Fruit fly (Drosophila melanogaster): ENCODE results near the gene CG3556.

The CG3556 gene

DNA sequence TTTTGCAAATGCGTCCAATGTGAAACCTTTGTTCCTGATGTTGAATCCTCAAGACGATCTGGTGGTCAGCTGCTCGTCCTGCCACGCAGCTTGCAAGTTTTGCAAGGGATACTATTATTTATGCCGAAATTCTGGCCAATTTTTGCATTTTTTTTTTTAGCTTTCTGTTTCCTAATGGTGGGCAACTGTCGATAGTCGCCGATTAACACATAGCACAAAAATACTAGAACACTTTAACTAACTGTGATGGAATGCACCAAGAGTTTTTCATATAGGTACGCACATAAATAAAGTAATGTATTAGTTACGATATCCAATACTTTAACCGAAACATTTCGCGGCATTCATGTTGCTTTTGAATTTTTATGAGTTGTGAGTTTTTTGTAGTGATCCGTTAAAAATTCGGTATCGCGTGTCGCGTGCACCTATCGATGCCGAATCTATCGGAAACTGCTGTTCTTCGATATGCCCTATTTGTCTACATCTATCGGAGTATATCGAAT, 10.4 kb downstream of the CG3556 start, which contains the start of the genes rb and CHOp24:
TSS of gene rb (minus strand) at position 197 of the 503 bp plus-strand sequence.
TSS of gene CHOp24 (plus strand) at position 479 of the 503 bp plus-strand sequence.
- TF ChIP-seq HLH106 (tag; optimal IDR thresholded peaks at IDR 0.05) (peak; percentile 43), sv (GFP tag; optimal IDR thresholded peaks at IDR 0.05) (no peak), Jra (GFP tag; optimal IDR thresholded peaks at IDR 0.05) (peak; percentile 65), psq (GFP tag; optimal IDR thresholded peaks at IDR 0.05) (peak; percentile 14), Sp1 (GFP tag; optimal IDR thresholded peaks at IDR 0.05) (peak; percentile 45), CG9705 (GFP tag; optimal IDR thresholded peaks at IDR 0.05) (peak; percentile 24)

DNA sequence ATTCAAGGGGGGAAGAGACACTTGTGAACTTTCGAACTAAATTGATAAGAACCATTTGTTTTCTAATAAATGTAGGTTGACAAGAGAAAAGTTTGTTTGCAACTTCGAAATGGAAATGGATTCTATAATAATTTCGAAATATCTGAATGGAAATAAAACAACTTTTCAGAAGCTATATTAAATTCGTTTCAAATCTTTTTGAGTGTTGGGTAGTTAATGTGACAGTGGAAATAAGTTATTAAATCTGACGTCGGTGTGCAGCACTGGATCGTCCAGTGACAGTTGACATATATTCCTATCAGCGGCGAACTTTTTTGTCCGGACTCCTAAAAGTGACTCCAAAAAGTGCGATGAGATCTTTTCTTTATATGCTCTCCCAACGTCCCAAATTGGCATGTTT, 12.3 kb downstream of the CG3556 start, which contains the start of gene CG3568:
TSS of gene CG3568 (plus strand) at position 278 of the 400 bp plus-strand sequence.
- TF ChIP-seq foxo (GFP tag; optimal IDR thresholded peaks at IDR 0.05) (no peak), N (GFP tag; optimal IDR thresholded peaks at IDR 0.05) (no peak), Hr83 (GFP tag; optimal IDR thresholded peaks at IDR 0.05; ENCODE audit: poor library complexity, severe bottlenecking) (no peak), brk (GFP tag; optimal IDR thresholded peaks at IDR 0.05) (no peak), h (GFP tag; optimal IDR thresholded peaks at IDR 0.05) (no peak), Myc (optimal IDR thresholded peaks at IDR 0.05) (no peak)

DNA sequence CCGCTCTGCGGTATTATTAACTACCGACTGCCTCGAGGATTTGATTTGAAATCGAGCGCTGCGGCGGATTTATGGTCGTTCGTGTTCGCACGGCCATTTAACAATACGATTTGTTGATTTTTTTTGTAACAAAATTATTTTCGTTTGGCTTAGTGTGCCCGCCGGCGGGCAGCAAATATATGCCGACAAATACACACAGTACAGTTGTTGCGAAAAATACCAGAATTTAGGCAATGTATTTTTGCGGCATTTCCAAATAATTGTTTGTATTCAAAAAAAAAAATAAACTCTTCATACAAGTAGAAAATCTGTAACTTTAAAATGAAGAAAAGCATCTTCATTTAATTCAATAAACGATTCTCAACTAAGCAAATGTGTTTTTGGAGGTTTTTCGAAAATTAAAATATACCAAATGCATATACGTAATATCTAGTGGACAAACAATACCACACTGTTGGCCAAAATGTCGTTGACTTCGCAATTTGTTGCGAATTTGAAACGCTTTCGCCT, 18.6 kb downstream of the CG3556 start, which contains the start of the genes Usf and CG15912:
TSS of gene Usf (minus strand) at position 184 of the 510 bp plus-strand sequence.
TSS of gene CG15912 (plus strand) at position 460 of the 510 bp plus-strand sequence.
- TF ChIP-seq usp (GFP tag; optimal IDR thresholded peaks at IDR 0.05) (no peak), rgr (GFP tag; optimal IDR thresholded peaks at IDR 0.05) (peak; percentile 72)

- TF ChIP-seq dmrt93B (GFP tag; optimal IDR thresholded peaks at IDR 0.05) (no peak), rgr (GFP tag; optimal IDR thresholded peaks at IDR 0.05) (peak; percentile 99)
Measured at dm6 chrX:4551717-4552116, 21.7 kb downstream of the CG3556 start, which contains the start of the genes CG11436 and CG3527. TSS of gene CG11436 (minus strand) at chrX:4551878. TSS of gene CG3527 (plus strand) at chrX:4551973.

DNA sequence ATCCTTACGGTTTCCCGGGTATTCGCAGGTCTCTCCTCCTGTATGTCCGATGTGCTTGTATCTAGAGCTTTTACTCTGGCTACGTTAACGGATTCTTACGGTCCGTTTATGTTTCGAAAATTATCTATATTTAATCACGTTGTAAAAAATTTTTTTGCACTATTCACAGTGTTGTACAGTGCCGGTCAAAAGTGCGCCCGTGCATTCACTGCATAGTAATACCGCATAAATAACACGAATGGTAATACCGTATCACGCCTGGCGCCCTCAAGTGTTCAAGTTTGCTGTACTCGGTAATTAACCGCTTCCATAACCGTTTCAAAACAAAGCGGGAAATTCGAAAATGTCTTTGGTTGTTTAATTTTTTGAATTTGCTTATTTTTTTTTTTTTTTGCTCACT, 24.0 kb downstream of the CG3556 start, which contains the start of gene CG11444:
TSS of gene CG11444 (minus strand) at position 400 of the 400 bp plus-strand sequence.
- TF ChIP-seq Abd-B (GFP tag; optimal IDR thresholded peaks at IDR 0.05): no peak
- TF ChIP-seq OdsH (GFP tag; optimal IDR thresholded peaks at IDR 0.05): peak; percentile 5
- TF ChIP-seq br (GFP tag; optimal IDR thresholded peaks at IDR 0.05): peak; percentile 37
- peak; percentile 38 for TF ChIP-seq Jra (GFP tag; optimal IDR thresholded peaks at IDR 0.05)
- TF ChIP-seq Rel (GFP tag; optimal IDR thresholded peaks at IDR 0.05): no peak
- peak; percentile 62 for TF ChIP-seq Rel (tag; optimal IDR thresholded peaks at IDR 0.05)
- TF ChIP-seq brk (GFP tag; optimal IDR thresholded peaks at IDR 0.05): no peak
- TF ChIP-seq h (GFP tag; optimal IDR thresholded peaks at IDR 0.05): peak; percentile 64
- peak in 1 of 2 experiments; percentile 65 for TF ChIP-seq foxo (GFP tag; optimal IDR thresholded peaks at IDR 0.05)
- TF ChIP-seq CG9705 (GFP tag; optimal IDR thresholded peaks at IDR 0.05): peak; percentile 7
- peak; percentile 74 for TF ChIP-seq Myc (optimal IDR thresholded peaks at IDR 0.05)
- TF ChIP-seq woc (GFP tag; optimal IDR thresholded peaks at IDR 0.05): no peak
- TF ChIP-seq ey (GFP tag; optimal IDR thresholded peaks at IDR 0.05): peak; percentile 31
- TF ChIP-seq HLH106 (tag; optimal IDR thresholded peaks at IDR 0.05): peak; percentile 39
- TF ChIP-seq Sp1 (GFP tag; optimal IDR thresholded peaks at IDR 0.05): peak; percentile 22
- TF ChIP-seq Hr83 (GFP tag; optimal IDR thresholded peaks at IDR 0.05; ENCODE audit: poor library complexity, severe bottlenecking): peak; percentile 10
- TF ChIP-seq rgr (GFP tag; optimal IDR thresholded peaks at IDR 0.05): peak; percentile 75

DNA sequence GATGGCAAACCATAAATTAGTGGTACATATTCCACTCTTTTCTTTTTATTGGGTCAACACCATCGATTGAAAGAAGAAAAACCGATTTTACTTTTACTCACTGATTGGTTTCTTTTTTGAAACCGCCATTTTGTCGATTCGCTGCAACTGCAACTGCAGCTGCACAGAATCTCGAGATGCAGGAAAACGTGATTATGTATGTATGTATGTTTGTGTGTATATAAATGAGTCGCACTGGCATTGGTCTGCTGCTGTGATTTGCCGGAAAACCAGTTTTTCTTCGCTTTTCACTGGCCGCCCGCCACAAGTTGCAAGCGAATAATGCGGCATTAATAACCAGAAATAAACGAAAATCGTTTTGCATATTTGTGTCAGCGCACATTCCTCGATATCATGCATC, 24.7 kb downstream of the CG3556 start:
- TF ChIP-seq rgr (GFP tag; optimal IDR thresholded peaks at IDR 0.05): no peak
- TF ChIP-seq Dif (GFP tag; optimal IDR thresholded peaks at IDR 0.05; ENCODE audit: partially characterized antibody): no peak
- no peak for TF ChIP-seq br (GFP tag; optimal IDR thresholded peaks at IDR 0.05)
- no peak for TF ChIP-seq pan (optimal IDR thresholded peaks at IDR 0.05)
- TF ChIP-seq Abd-B (GFP tag; optimal IDR thresholded peaks at IDR 0.05): no peak
- TF ChIP-seq Dfd (GFP tag; optimal IDR thresholded peaks at IDR 0.05): no peak
- no peak for TF ChIP-seq Myc (optimal IDR thresholded peaks at IDR 0.05)
- no peak for TF ChIP-seq Hr83 (GFP tag; optimal IDR thresholded peaks at IDR 0.05; ENCODE audit: poor library complexity, severe bottlenecking)
- no peak for TF ChIP-seq sv (GFP tag; optimal IDR thresholded peaks at IDR 0.05)
- TF ChIP-seq woc (GFP tag; optimal IDR thresholded peaks at IDR 0.05): no peak
- no peak for TF ChIP-seq dl (GFP tag; optimal IDR thresholded peaks at IDR 0.05; ENCODE audit: insufficient read depth in 1 of 2, partially characterized antibody in 2 of 2)
- no peak for TF ChIP-seq GATAd (GFP tag; optimal IDR thresholded peaks at IDR 0.05)
- TF ChIP-seq fru (GFP tag; optimal IDR thresholded peaks at IDR 0.05): no peak
- TF ChIP-seq Vsx2 (GFP tag; optimal IDR thresholded peaks at IDR 0.05; ENCODE audit: partially characterized antibody): no peak
- no peak for TF ChIP-seq ey (GFP tag; optimal IDR thresholded peaks at IDR 0.05)
- TF ChIP-seq CG32264 (GFP tag; optimal IDR thresholded peaks at IDR 0.05): no peak
- TF ChIP-seq jim (GFP tag; optimal IDR thresholded peaks at IDR 0.05): no peak
- TF ChIP-seq brk (GFP tag; optimal IDR thresholded peaks at IDR 0.05): no peak

Data from whole organism, wandering third instar larva.